Fruit fly (Drosophila melanogaster) whole organism, prepupa: ENCODE results near the gene Pak3.

ENCODE experiments used
- Blimp-1 ChIP-seq: fragments of 200-800 bp; sonication (Bioruptor generic); optimal IDR thresholded peaks from 3 replicates; lab custom pipeline; 2017; ENCODE audit warnings: missing biosample characterization, missing genetic modification characterization, mild to moderate bottlenecking, moderate library complexity, missing genetic modification reagents
- CG10631 ChIP-seq: fragments of 200-800 bp; sonication (Bioruptor generic); optimal IDR thresholded peaks from 2 replicates; lab custom pipeline; 2016; ENCODE audit warnings: missing biosample characterization, missing genetic modification characterization
- CG10669 ChIP-seq: fragments of 200-800 bp; sonication (Bioruptor generic); optimal IDR thresholded peaks from 3 replicates; lab custom pipeline; 2018; ENCODE audit warnings: missing biosample characterization, mild to moderate bottlenecking, missing genetic modification characterization, moderate library complexity
- CG11294 ChIP-seq: fragments of 200-800 bp; sonication (Bioruptor generic); IDR thresholded peaks from 2 replicates; pipeline ENCODE4 v1.3.6; 2022; ENCODE audit warnings: missing biosample characterization, missing genetic modification characterization
- CG11762 ChIP-seq: fragments of 200-800 bp; sonication (Bioruptor generic); optimal IDR thresholded peaks from 3 replicates; lab custom pipeline; 2016; ENCODE audit warnings: missing biosample characterization, missing genetic modification characterization; ENCODE audit not compliant: insufficient read depth
- CG11902 ChIP-seq: fragments of 200-800 bp; sonication (Bioruptor generic); optimal IDR thresholded peaks from 3 replicates; lab custom pipeline; 2016; ENCODE audit warnings: missing biosample characterization, missing genetic modification characterization
- CG15336 ChIP-seq: fragments of 200-800 bp; sonication (Bioruptor generic); IDR thresholded peaks from 2 replicates; pipeline ENCODE4 v1.3.6; 2022; ENCODE audit warnings: missing biosample characterization, missing genetic modification characterization
- CG16779 ChIP-seq: fragments of 200-800 bp; sonication (Bioruptor generic); optimal IDR thresholded peaks from 3 replicates; lab custom pipeline; 2017; ENCODE audit warnings: missing biosample characterization, mild to moderate bottlenecking, missing genetic modification characterization
- CG3032 ChIP-seq: fragments of 200-800 bp; optimal IDR thresholded peaks from 2 replicates; lab custom pipeline; 2019; ENCODE audit warnings: missing biosample characterization, mild to moderate bottlenecking, missing genetic modification characterization, moderate library complexity
- CG31627 ChIP-seq: fragments of 200-800 bp; sonication (Bioruptor generic); optimal IDR thresholded peaks from 3 replicates; lab custom pipeline; 2016; ENCODE audit warnings: missing biosample characterization, missing genetic modification characterization
- CG32006 ChIP-seq: fragments of 200-800 bp; sonication (Bioruptor generic); optimal IDR thresholded peaks from 3 replicates; lab custom pipeline; 2017; ENCODE audit warnings: missing biosample characterization, mild to moderate bottlenecking, missing genetic modification characterization
- CG34406 ChIP-seq: fragments of 200-800 bp; sonication (Bioruptor generic); optimal IDR thresholded peaks from 3 replicates; lab custom pipeline; 2016; ENCODE audit warnings: missing biosample characterization, missing genetic modification characterization
- CG3919 ChIP-seq: fragments of 200-800 bp; sonication (Bioruptor generic); optimal IDR thresholded peaks from 3 replicates; lab custom pipeline; 2016; ENCODE audit warnings: missing biosample characterization, missing genetic modification characterization
- CG4318 ChIP-seq: fragments of 200-800 bp; sonication (Bioruptor generic); optimal IDR thresholded peaks from 3 replicates; lab custom pipeline; 2017; ENCODE audit warnings: missing biosample characterization, mild to moderate bottlenecking, missing genetic modification characterization
- CG6276 ChIP-seq: fragments of 200-800 bp; sonication (Bioruptor generic); optimal IDR thresholded peaks from 2 replicates; lab custom pipeline; 2017; ENCODE audit warnings: missing biosample characterization, mild to moderate bottlenecking, missing genetic modification characterization
- CG6792 ChIP-seq: fragments of 200-800 bp; sonication (Bioruptor generic); optimal IDR thresholded peaks from 3 replicates; lab custom pipeline; 2016; ENCODE audit warnings: missing biosample characterization, missing genetic modification characterization
- CG6808 ChIP-seq: fragments of 200-800 bp; sonication (Bioruptor generic); optimal IDR thresholded peaks from 3 replicates; lab custom pipeline; 2017; ENCODE audit warnings: missing biosample characterization, missing genetic modification characterization, mild to moderate bottlenecking, moderate library complexity, missing genetic modification reagents
- CG6854 ChIP-seq: fragments of 200-800 bp; sonication (Bioruptor generic); optimal IDR thresholded peaks from 2 replicates; lab custom pipeline; 2017; ENCODE audit warnings: missing biosample characterization, mild to moderate bottlenecking, missing genetic modification characterization
- CG7368 ChIP-seq: fragments of 200-800 bp; sonication (Bioruptor generic); optimal IDR thresholded peaks from 3 replicates; lab custom pipeline; 2016; ENCODE audit warnings: missing biosample characterization, missing genetic modification characterization
- CG8119 ChIP-seq: fragments of 200-800 bp; sonication (Bioruptor generic); IDR thresholded peaks from 3 replicates; pipeline ENCODE4 v1.3.6; 2022; ENCODE audit warnings: missing biosample characterization, missing genetic modification characterization
- CG8319 ChIP-seq: fragments of 200-800 bp; sonication (Bioruptor generic); optimal IDR thresholded peaks from 3 replicates; lab custom pipeline; 2016; ENCODE audit warnings: missing biosample characterization, missing genetic modification characterization
- CG8632 ChIP-seq: fragments of 200-800 bp; sonication (Bioruptor generic); optimal IDR thresholded peaks from 3 replicates; lab custom pipeline; 2016; ENCODE audit warnings: missing biosample characterization, missing genetic modification characterization
- Eip75B ChIP-seq: fragments of 200-800 bp; sonication (Bioruptor generic); optimal IDR thresholded peaks from 3 replicates; lab custom pipeline; 2016; ENCODE audit warnings: missing biosample characterization, missing genetic modification characterization
- Eip78C ChIP-seq: fragments of 200-800 bp; sonication (Bioruptor generic); peaks from one replicate; lab custom pipeline; 2016; ENCODE audit warnings: missing biosample characterization, missing genetic modification characterization
- Eip93F ChIP-seq: fragments of 200-800 bp; sonication (Bioruptor generic); optimal IDR thresholded peaks from 2 replicates; lab custom pipeline; 2016; ENCODE audit warnings: missing biosample characterization, mild to moderate bottlenecking, missing genetic modification characterization
- Ets21C ChIP-seq: fragments of 200-800 bp; sonication (Bioruptor generic); optimal IDR thresholded peaks from 3 replicates; lab custom pipeline; 2016; ENCODE audit warnings: missing biosample characterization, missing genetic modification characterization
- Ets96B ChIP-seq: fragments of 200-800 bp; optimal IDR thresholded peaks from 2 replicates; lab custom pipeline; 2019; ENCODE audit warnings: missing biosample characterization, mild to moderate bottlenecking, missing genetic modification characterization, moderate library complexity
- Gug ChIP-seq: fragments of 200-800 bp; sonication (Bioruptor generic); IDR thresholded peaks from 2 replicates; pipeline ENCODE4 v1.3.6; 2022; ENCODE audit warnings: missing biosample characterization, missing genetic modification characterization
- Hr38 ChIP-seq: sonication (Bioruptor generic); optimal IDR thresholded peaks from 2 replicates; lab custom pipeline; 2016; ENCODE audit warnings: missing biosample characterization, missing genetic modification characterization
- Hr39 ChIP-seq: fragments of 200-800 bp; sonication (Bioruptor generic); optimal IDR thresholded peaks from 2 replicates; lab custom pipeline; 2016; ENCODE audit warnings: missing biosample characterization, missing genetic modification characterization
- Hr4 ChIP-seq: fragments of 200-800 bp; sonication (Bioruptor generic); optimal IDR thresholded peaks from 3 replicates; lab custom pipeline; 2016; ENCODE audit warnings: missing biosample characterization, missing genetic modification characterization
- Lpt ChIP-seq: fragments of 200-800 bp; sonication (Bioruptor generic); optimal IDR thresholded peaks from 3 replicates; lab custom pipeline; 2016; ENCODE audit warnings: missing biosample characterization, missing genetic modification characterization
- Met ChIP-seq: fragments of 200-800 bp; sonication (Bioruptor generic); optimal IDR thresholded peaks from 3 replicates; lab custom pipeline; 2016; ENCODE audit warnings: missing biosample characterization, missing genetic modification characterization
- OdsH ChIP-seq: fragments of 200-800 bp; sonication (Bioruptor generic); optimal IDR thresholded peaks from 3 replicates; lab custom pipeline; 2016; ENCODE audit warnings: missing biosample characterization, missing genetic modification characterization
- Sox14 ChIP-seq: fragments of 200-800 bp; sonication (Bioruptor generic); optimal IDR thresholded peaks from 3 replicates; lab custom pipeline; 2016; ENCODE audit warnings: missing biosample characterization, missing genetic modification characterization
- Sox15 ChIP-seq: fragments of 200-800 bp; sonication (Bioruptor generic); optimal IDR thresholded peaks from 3 replicates; lab custom pipeline; 2016; ENCODE audit warnings: missing biosample characterization, missing genetic modification characterization
- achi ChIP-seq: fragments of 200-800 bp; sonication (Bioruptor generic); optimal IDR thresholded peaks from 3 replicates; lab custom pipeline; 2016; ENCODE audit warnings: missing biosample characterization, missing genetic modification characterization
- acj6 ChIP-seq: fragments of 200-800 bp; sonication (Bioruptor generic); optimal IDR thresholded peaks from 3 replicates; lab custom pipeline; 2016; ENCODE audit warnings: missing biosample characterization, missing genetic modification characterization
- cyc ChIP-seq: fragments of 200-800 bp; sonication (Bioruptor generic); optimal IDR thresholded peaks from 3 replicates; lab custom pipeline; 2016; ENCODE audit warnings: missing biosample characterization, missing genetic modification characterization
- dac ChIP-seq: fragments of 200-800 bp; sonication (Bioruptor generic); optimal IDR thresholded peaks from 2 replicates; lab custom pipeline; 2017; ENCODE audit warnings: missing biosample characterization, mild to moderate bottlenecking, missing genetic modification characterization
- eg ChIP-seq: fragments of 200-800 bp; sonication (Bioruptor generic); IDR thresholded peaks from 3 replicates; pipeline ENCODE4 v1.3.6; 2022; ENCODE audit warnings: missing biosample characterization, missing genetic modification characterization
- fd59A ChIP-seq: fragments of 200-800 bp; sonication (Bioruptor generic); optimal IDR thresholded peaks from 2 replicates; lab custom pipeline; 2017; ENCODE audit warnings: missing biosample characterization, mild to moderate bottlenecking, missing genetic modification characterization, missing genetic modification reagents
- fd85E ChIP-seq: fragments of 200-800 bp; sonication (Bioruptor generic); optimal IDR thresholded peaks from 3 replicates; lab custom pipeline; 2016; ENCODE audit warnings: missing biosample characterization, missing genetic modification characterization
- fkh ChIP-seq: fragments of 200-800 bp; sonication (Bioruptor generic); optimal IDR thresholded peaks from 3 replicates; lab custom pipeline; 2017; ENCODE audit warnings: missing biosample characterization, mild to moderate bottlenecking, missing genetic modification characterization, moderate library complexity
- lz ChIP-seq: fragments of 200-800 bp; sonication (Bioruptor generic); optimal IDR thresholded peaks from 3 replicates; lab custom pipeline; 2016; ENCODE audit warnings: missing biosample characterization, missing genetic modification characterization
- net ChIP-seq: fragments of 200-800 bp; sonication (Bioruptor generic); optimal IDR thresholded peaks from 3 replicates; lab custom pipeline; 2016; ENCODE audit warnings: missing biosample characterization, missing genetic modification characterization
- pdm3 ChIP-seq: fragments of 200-800 bp; sonication (Bioruptor generic); optimal IDR thresholded peaks from 3 replicates; lab custom pipeline; 2016; ENCODE audit warnings: missing biosample characterization, missing genetic modification characterization
- salr ChIP-seq, 2 experiments: fragments of 200-800 bp; sonication (Bioruptor generic); optimal IDR thresholded peaks; 3 replicates each; lab custom pipeline; 2016 to 2018; ENCODE audit warnings: missing biosample characterization in 2 of 2, missing genetic modification characterization in 2 of 2, mild to moderate bottlenecking in 1 of 2
- spab ChIP-seq: fragments of 200-800 bp; sonication (Bioruptor generic); optimal IDR thresholded peaks from 2 replicates; lab custom pipeline; 2017; ENCODE audit warnings: missing biosample characterization, mild to moderate bottlenecking, missing genetic modification characterization, missing genetic modification reagents
- ss ChIP-seq, 2 experiments: fragments of 200-800 bp; sonication (Bioruptor generic); optimal IDR thresholded peaks; 2 replicates in 1 of 2; 3 replicates in 1 of 2; lab custom pipeline; 2017 to 2018; ENCODE audit warnings: mild to moderate bottlenecking in 2 of 2, missing biosample characterization in 2 of 2, missing genetic modification characterization in 2 of 2, moderate library complexity in 1 of 2
- svp ChIP-seq: fragments of 200-800 bp; sonication (Bioruptor generic); peaks from one replicate; lab custom pipeline; 2016; ENCODE audit warnings: missing biosample characterization, missing genetic modification characterization
- topi ChIP-seq: fragments of 200-800 bp; sonication (Bioruptor generic); optimal IDR thresholded peaks from 3 replicates; lab custom pipeline; 2016; ENCODE audit warnings: missing biosample characterization, missing genetic modification characterization
- vri ChIP-seq: fragments of 200-800 bp; sonication (Bioruptor generic); optimal IDR thresholded peaks from 3 replicates; lab custom pipeline; 2016; ENCODE audit warnings: missing biosample characterization, mild to moderate bottlenecking, missing genetic modification characterization

Pak3 gene

dm6 chr3R:16442937-16443336 is 10.7 kb downstream of the Pak3 start, which contains the start of the genes Ttc1 and CG14882:
Gene Ttc1 (minus strand): TSS chr3R:16443007.
Gene CG14882 (plus strand): TSS chr3R:16443207.
- peak; percentile 88 for TF ChIP-seq lz (GFP tag; lab: Kevin White, UChicago)
- TF ChIP-seq Sox14 (GFP tag; lab: Kevin White, UChicago), result peak; percentile 90
- TF ChIP-seq topi (GFP tag; lab: Kevin White, UChicago), result peak; percentile 87
- peak; percentile 88 for TF ChIP-seq net (GFP tag; lab: Kevin White, UChicago)
- TF ChIP-seq fkh, result no peak
- peak; percentile 92 for TF ChIP-seq eg (GFP tag; lab: Robert Waterston, UW)
- TF ChIP-seq Hr38 (GFP tag; lab: Kevin White, UChicago), result no peak
- no peak for TF ChIP-seq CG4318 (GFP tag; lab: Kevin White, UChicago)
- no peak for TF ChIP-seq CG10669 (GFP tag; lab: Kevin White, UChicago)
- no peak for TF ChIP-seq CG32006 (GFP tag; lab: Kevin White, UChicago)
- TF ChIP-seq acj6 (GFP tag; lab: Kevin White, UChicago), result peak; percentile 89
- TF ChIP-seq Sox15 (GFP tag; lab: Kevin White, UChicago), result peak; percentile 69
- no peak for TF ChIP-seq CG6854
- TF ChIP-seq svp (GFP tag; lab: Kevin White, UChicago), result no peak
- TF ChIP-seq CG6276 (GFP tag; lab: Kevin White, UChicago), result no peak
- peak; percentile 88 for TF ChIP-seq achi (GFP tag; lab: Kevin White, UChicago)
- peak; percentile 87 for TF ChIP-seq CG31627 (GFP tag; lab: Kevin White, UChicago)
- TF ChIP-seq vri (GFP tag; lab: Kevin White, UChicago), result peak; percentile 89
- TF ChIP-seq Lpt (GFP tag; lab: Kevin White, UChicago), result peak; percentile 57
- TF ChIP-seq Hr4 (GFP tag; lab: Kevin White, UChicago), result no peak
- TF ChIP-seq pdm3 (GFP tag; lab: Kevin White, UChicago), result no peak
- TF ChIP-seq CG6792, result peak; percentile 86
- no peak for TF ChIP-seq Blimp-1 (GFP tag; lab: Kevin White, UChicago)
- TF ChIP-seq Ets21C (GFP tag; lab: Kevin White, UChicago), result no peak
- TF ChIP-seq CG3919 (GFP tag; lab: Kevin White, UChicago), result no peak
- peak; percentile 72 for TF ChIP-seq CG11294 (GFP tag; lab: Robert Waterston, UW)
- TF ChIP-seq Eip78C (GFP tag; lab: Kevin White, UChicago), result peak; percentile 95
- peak; percentile 75 for TF ChIP-seq Gug (GFP tag; lab: Robert Waterston, UW)
- TF ChIP-seq fd59A (GFP tag; lab: Kevin White, UChicago), result peak; percentile 49
- TF ChIP-seq CG16779 (tag; lab: Kevin White, UChicago), result no peak
- no peak for TF ChIP-seq CG10631 (GFP tag; lab: Kevin White, UChicago)
- TF ChIP-seq Met (GFP tag; lab: Kevin White, UChicago), result no peak
- peak; percentile 81 for TF ChIP-seq Ets96B
- TF ChIP-seq Eip75B (GFP tag; lab: Kevin White, UChicago), result peak; percentile 90
- TF ChIP-seq CG6808 (GFP tag; lab: Kevin White, UChicago), result no peak
- TF ChIP-seq CG15336 (GFP tag; lab: Robert Waterston, UW), result peak; percentile 94
- no peak for TF ChIP-seq CG8319
- TF ChIP-seq salr (GFP tag; optimal IDR thresholded peaks at IDR 0.05; lab: Kevin White, UChicago), result peak; percentile 29 to 81
- TF ChIP-seq CG7368 (GFP tag; lab: Kevin White, UChicago), result no peak
- TF ChIP-seq Hr39, result peak; percentile 87
- TF ChIP-seq CG8632 (GFP tag; lab: Kevin White, UChicago), result peak; percentile 82
- peak; percentile 90 for TF ChIP-seq CG8119 (GFP tag; lab: Robert Waterston, UW)
- peak; percentile 84 for TF ChIP-seq CG34406 (GFP tag; lab: Kevin White, UChicago)
- peak; percentile 67 for TF ChIP-seq CG3032 (tag; lab: Kevin White, UChicago)
- TF ChIP-seq fd85E (GFP tag; lab: Kevin White, UChicago), result no peak
- peak; percentile 91 for TF ChIP-seq OdsH
- TF ChIP-seq Eip93F (GFP tag; lab: Kevin White, UChicago), result peak; percentile 61
- no peak for TF ChIP-seq CG11902 (GFP tag; lab: Kevin White, UChicago)
- TF ChIP-seq CG11762 (GFP tag; lab: Kevin White, UChicago), result no peak
- no peak for TF ChIP-seq dac (GFP tag; lab: Kevin White, UChicago)
- peak in 1 of 2 experiments; percentile 39 for TF ChIP-seq ss (GFP tag; optimal IDR thresholded peaks at IDR 0.05; lab: Kevin White, UChicago)
- peak; percentile 72 for TF ChIP-seq cyc (GFP tag; lab: Kevin White, UChicago)
- no peak for TF ChIP-seq spab
